Worm (Caenorhabditis elegans) whole organism, midembryonic: ENCODE results near the gene F21D9.1.

ENCODE experiments used
- cog-1 ChIP-seq: sonication (generic microtip); optimal IDR thresholded peaks from 2 replicates; lab custom pipeline; 2016; ENCODE audit warnings: missing genetic modification characterization, missing compliant biosample characterization
- klf-2 ChIP-seq: fragments of 200-800 bp; sonication (Bioruptor generic); conservative IDR thresholded peaks from 2 replicates; pipeline ENCODE4 v1.3.6; 2022; ENCODE audit warnings: missing genetic modification reagents, missing genetic modification characterization, missing compliant biosample characterization
- med-1 ChIP-seq: sonication (generic microtip); optimal IDR thresholded peaks from 2 replicates; lab custom pipeline; 2017; ENCODE audit warnings: missing genetic modification characterization, mild to moderate bottlenecking, missing compliant biosample characterization, antibody characterized with exemption, missing genetic modification reagents; ENCODE audit not compliant: insufficient read depth
- tab-1 ChIP-seq: fragments of 200-800 bp; sonication (Bioruptor generic); IDR thresholded peaks from 2 replicates; pipeline ENCODE4 v1.3.6; 2022; ENCODE audit warnings: missing genetic modification characterization, missing compliant biosample characterization
- ztf-29 ChIP-seq: fragments of 200-800 bp; sonication (Bioruptor generic); IDR thresholded peaks from 2 replicates; pipeline ENCODE4 v1.3.6; 2022; ENCODE audit warnings: missing genetic modification reagents, missing genetic modification characterization, missing compliant biosample characterization

DNA sequence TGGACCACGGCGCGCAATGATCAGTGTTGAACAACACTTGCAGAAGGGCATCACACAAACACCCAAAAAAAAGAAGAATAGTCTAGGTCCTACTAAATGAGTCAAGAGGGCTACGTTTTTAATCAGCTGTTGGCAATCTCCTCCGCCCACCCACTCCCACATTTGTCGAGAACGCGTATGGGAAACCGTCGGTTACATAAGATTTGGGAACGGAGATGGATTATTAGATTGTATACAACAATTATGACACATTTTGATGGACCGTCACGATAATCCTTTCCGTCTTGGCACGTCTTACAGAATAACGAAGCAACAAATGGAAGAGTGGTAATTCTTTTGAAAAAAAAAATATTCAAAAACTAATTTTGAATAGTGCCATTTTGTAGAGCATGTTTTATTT, 21.7 kb downstream of the F21D9.1 start:
- no peak for TF ChIP-seq tab-1 (GFP tag; lab: Robert Waterston, UW)
- TF ChIP-seq med-1 (GFP tag; lab: Kevin White, UChicago) = no peak
- no peak for TF ChIP-seq cog-1 (tag; lab: Kevin White, UChicago)
- TF ChIP-seq ztf-29 (GFP tag; lab: Robert Waterston, UW) = no peak
- no peak for TF ChIP-seq klf-2 (GFP tag; lab: Robert Waterston, UW)
